Fruit fly (Drosophila melanogaster): ENCODE data around the gene jb.

The jb gene

DNA sequence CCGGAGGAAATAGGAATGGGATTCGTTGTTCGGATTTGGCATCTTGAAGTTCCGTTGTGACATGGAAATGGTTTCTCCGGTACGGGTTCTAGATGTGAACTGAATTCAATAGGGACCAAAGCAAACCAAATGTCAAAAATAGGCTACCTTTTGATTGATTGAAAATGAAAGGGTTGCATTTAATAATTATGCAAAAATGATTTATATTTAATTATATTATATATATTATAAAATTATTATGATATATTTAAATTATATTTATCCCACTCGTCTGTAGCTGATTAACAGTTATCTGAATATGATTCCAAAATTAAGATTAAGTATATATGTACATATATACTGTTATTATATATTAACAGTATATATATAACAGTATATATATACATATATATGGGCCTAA, at the start of gene jb:
Gene jb, minus strand, starts transcription at position 101 of the 400 bp plus-strand sequence.
- TF ChIP-seq CTCF (optimal IDR thresholded peaks at IDR 0.05) (no peak), CG8478 (optimal IDR thresholded peaks at IDR 0.05) (no peak)

DNA sequence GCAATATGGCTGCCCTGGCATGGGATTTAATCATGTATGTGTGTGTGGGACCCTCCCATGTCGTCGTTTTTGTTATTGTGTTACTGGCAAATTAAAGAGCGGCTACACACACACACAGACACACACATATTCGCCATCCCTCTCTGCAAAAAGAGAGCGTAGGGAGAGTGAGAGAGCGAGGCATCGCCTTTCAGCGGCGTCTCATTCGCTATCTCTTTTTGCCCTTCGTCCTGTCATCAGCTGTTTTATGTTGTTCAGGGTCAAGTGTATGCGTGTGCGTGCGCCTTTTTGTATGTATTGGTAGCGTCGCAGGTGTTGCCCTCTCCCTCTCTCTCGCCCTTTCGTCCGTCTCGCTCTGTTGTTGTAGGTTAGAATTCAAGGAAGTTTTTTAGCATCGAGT, 46.3 kb upstream of the jb start:
- TF ChIP-seq CTCF (optimal IDR thresholded peaks at IDR 0.05) (no peak), CG8478 (optimal IDR thresholded peaks at IDR 0.05) (no peak)

DNA sequence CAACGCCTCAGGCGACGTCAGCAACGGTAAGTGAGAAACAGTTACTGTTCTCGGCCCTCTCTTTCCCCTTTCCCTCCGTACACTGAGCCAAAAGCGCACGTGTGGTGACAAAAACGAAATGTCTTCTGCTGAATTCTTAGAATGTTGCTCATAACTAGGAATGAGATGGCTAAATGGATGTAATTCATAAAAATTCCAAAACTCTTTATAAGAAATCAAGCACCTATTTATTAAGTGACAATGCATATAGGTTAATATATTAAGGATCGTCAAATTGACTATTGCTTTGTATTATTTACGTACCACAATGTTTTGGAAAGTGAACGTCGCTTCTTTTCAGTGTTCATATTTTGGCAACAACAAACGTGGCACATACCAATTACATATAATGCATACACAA, 43.9 kb upstream of the jb start:
- TF ChIP-seq CTCF (optimal IDR thresholded peaks at IDR 0.05), result no peak
- TF ChIP-seq CG8478 (optimal IDR thresholded peaks at IDR 0.05), result no peak

DNA sequence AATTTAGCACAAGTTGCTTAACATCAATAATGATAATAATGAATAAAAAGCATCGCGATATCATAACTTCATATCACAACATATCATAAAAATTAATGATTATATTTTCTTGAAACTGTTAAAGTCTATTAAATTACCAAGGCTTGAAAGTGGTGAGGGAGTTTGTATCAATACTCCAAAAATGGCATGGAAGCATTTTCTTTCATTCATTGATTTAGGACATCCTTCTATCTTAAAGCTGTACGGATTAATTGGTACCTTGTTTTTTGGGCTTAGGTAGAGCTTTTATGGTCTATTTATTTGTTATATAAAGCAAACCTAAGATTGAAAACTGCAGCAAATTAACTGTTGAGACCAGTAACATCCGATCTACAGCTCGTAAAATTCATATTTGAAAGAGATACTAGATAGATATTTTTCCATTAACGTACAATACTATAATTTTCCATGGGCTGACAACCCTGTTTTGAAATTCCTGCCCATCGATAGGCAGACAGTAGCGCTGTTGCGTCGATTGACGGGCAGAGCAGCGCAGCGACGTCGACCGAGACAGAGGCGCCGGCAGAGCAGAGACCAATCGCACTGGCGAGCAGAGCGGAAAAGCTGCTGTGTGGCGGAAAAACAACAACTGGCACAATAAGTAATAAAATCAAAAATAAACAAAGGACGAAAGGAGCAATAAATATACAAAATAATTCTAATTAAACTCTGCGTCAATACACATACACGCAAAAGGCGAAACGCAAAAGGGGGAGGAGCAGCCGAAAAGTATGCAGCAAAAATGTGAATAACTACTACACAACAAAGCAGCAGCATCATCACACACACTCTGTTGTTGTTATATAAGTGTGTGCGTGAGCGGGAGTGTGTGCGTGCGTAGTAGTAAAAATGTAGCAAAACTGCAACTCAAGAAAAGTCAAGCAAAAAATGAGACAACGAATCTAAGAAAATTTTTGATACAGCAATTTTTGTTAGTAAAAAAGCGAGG, 43.0 kb upstream of the jb start, which contains the start of gene CG1695:
Gene CG1695, plus strand, starts transcription at position 606 of the 988 bp plus-strand sequence.
- TF ChIP-seq CTCF (optimal IDR thresholded peaks at IDR 0.05) (no peak), CG8478 (optimal IDR thresholded peaks at IDR 0.05) (no peak)

DNA sequence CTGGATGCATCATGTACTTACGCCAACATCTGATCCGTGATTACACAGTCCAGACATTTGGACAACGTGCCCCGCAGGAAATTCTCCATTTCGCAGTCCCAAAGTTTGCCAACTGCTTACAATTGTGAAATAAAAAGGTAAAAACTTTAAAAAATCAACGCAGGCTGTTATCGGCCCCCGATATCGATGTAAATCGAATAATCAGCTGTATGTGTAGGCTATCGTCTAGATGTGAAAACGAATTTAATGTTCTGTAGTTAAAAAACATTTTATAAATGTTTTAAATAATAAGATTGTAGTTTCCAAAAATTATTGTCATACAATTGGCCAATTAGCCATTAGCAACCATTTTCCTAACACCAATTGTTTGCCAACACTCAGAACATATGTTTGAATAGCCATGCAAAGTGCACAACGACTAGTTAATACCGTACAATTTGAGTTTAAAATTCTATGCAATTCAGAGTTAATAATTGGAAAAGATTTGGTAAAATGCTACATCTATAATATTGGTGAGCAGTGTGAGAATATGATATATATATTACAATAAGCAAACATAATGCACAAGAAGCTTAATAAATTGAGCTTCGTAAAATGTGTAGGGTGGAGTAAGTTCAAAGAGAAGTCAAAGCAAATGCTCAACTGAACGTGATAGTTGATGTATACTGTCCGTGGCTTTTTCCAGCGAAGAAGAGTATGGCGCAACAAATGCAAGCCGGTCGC, 39.0 kb upstream of the jb start, which contains the start of the genes CG11710 and mal:
Gene CG11710, minus strand, starts transcription at position 192 of the 723 bp plus-strand sequence.
Gene mal, plus strand, starts transcription at position 194 of the 723 bp plus-strand sequence.
- TF ChIP-seq CTCF (optimal IDR thresholded peaks at IDR 0.05), result no peak
- no peak for TF ChIP-seq CG8478 (optimal IDR thresholded peaks at IDR 0.05)

DNA sequence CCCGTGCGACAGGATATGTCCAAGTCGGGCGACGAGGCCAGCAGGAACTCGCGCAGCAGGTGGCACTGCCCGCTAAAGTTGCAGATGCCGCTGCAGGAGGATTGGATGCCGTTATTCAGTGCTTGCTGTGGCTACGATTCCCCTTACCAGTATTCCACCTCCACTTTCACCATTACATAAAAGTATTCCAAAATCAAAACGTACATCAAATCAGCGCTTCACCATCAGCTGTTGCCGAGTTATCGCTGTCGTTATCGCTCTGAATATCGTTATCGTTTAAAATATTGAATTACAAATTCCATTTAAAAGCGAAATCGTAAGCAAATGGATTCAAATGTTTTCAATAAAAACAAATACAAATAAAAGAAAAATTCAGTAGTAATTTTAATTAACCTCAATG, 36.2 kb upstream of the jb start, which contains the start of gene CG15456:
Gene CG15456, minus strand, starts transcription at position 225 of the 400 bp plus-strand sequence.
- TF ChIP-seq CG8478 (optimal IDR thresholded peaks at IDR 0.05) (no peak), CTCF (optimal IDR thresholded peaks at IDR 0.05) (no peak)

DNA sequence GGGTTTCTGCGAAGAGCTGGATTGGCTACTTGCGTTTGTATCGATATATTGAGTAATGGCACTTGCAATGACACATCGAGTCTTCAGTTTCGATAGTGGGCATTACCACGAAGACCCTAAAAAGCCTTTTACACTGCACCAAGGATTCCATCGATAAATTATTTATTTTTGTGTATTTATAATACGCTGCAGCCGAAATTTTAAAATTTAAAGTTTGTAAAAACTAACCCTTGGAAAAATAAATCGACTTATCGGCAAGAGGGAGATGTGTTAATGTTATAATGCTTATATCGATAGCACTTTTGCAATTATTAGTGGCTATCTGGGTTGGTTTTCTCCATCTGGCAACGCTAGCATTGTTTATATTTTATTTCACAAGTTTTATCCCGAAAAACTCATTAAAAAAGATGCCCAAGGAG, 33.1 kb upstream of the jb start, which contains the start of the genes Pp4-19C and cactin:
Gene Pp4-19C, minus strand, starts transcription at position 256 of the 419 bp plus-strand sequence.
Gene cactin, plus strand, starts transcription at position 323 of the 419 bp plus-strand sequence.
- TF ChIP-seq CG8478 (optimal IDR thresholded peaks at IDR 0.05), result no peak
- TF ChIP-seq CTCF (optimal IDR thresholded peaks at IDR 0.05), result no peak

DNA sequence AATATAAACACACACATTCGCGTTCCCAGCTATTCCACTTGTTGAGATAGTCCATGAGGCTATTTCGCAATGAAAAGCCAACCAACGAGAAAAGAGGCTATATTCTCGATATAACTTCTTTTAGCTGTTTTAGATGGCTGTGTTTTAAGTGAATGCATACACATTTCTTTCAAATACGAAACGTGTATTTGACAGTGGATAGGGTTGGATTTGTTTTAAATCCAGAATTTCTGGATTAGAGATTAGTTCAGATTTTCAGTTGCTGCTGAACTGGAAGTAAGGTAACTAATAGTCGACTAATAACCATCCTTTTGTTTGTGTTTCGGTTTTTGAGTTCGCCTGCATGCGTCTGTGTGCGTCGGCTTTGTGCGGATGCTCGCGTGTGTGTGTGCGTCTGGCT, 32.6 kb upstream of the jb start:
- TF ChIP-seq CTCF (optimal IDR thresholded peaks at IDR 0.05), result no peak
- no peak for TF ChIP-seq CG8478 (optimal IDR thresholded peaks at IDR 0.05)

DNA sequence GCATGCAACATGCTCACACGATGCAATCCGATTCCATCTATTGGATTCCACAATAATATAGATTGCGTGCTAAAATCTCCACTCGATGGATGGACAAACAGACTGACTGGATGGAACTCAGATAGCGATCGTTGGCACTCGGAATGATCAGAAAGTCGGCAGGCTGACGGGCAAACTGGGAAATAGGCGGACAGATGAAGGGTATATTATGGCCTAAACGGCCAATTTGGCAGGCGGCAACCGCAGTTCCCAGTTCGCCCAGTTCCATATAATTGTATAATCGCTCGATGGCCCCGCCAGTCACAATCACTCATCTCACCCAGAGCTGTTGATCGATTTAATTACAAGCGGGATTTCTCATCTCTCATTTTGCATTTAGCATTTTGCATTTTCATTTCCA, 28.7 kb upstream of the jb start, which contains the start of gene Obp19d:
Gene Obp19d, plus strand, starts transcription at position 301 of the 400 bp plus-strand sequence.
- TF ChIP-seq CTCF (optimal IDR thresholded peaks at IDR 0.05) (no peak), CG8478 (optimal IDR thresholded peaks at IDR 0.05) (no peak)

DNA sequence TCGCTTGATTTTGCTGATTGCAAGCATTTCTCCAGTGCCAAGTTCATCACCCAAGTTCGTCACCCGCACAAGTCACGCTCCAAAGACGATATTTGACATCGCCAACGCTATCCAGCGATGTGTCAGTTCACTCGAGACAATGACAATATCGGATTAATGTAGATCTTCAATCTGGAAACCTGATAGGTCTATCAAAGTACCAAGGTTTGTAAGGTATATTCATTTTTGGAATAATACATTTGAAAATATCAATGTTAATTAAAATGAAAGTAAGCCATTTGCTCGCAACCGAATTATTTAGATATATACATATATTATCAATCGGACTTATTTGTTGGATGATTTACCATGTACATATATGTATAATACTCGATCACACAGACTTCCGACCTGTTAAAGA, 28.3 kb upstream of the jb start, which contains the start of gene Obp19c:
Gene Obp19c, minus strand, starts transcription at position 101 of the 400 bp plus-strand sequence.
- TF ChIP-seq CTCF (optimal IDR thresholded peaks at IDR 0.05) (no peak), CG8478 (optimal IDR thresholded peaks at IDR 0.05) (no peak)

DNA sequence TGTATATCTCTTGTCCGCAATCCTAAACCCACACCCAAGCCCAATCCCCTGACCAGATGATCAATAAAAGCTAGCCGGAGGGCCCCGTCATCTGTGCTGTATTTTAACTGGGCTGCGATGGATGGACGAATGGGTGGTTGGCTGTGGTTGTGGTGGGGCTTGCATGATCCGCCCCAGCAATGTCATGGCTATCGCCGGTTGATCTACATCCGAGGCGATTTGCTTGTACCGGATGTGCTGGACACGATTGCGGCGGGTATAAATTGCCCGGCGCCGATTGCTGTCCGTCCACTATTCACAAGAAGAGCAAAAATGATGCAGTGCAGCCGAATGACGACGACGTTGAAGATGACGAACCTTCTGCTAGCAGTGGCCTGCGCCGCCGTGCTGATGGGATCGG, 25.8 kb upstream of the jb start, which contains the start of gene Obp19b:
Gene Obp19b, plus strand, starts transcription at position 301 of the 400 bp plus-strand sequence.
- no peak for TF ChIP-seq CG8478 (optimal IDR thresholded peaks at IDR 0.05)
- no peak for TF ChIP-seq CTCF (optimal IDR thresholded peaks at IDR 0.05)

DNA sequence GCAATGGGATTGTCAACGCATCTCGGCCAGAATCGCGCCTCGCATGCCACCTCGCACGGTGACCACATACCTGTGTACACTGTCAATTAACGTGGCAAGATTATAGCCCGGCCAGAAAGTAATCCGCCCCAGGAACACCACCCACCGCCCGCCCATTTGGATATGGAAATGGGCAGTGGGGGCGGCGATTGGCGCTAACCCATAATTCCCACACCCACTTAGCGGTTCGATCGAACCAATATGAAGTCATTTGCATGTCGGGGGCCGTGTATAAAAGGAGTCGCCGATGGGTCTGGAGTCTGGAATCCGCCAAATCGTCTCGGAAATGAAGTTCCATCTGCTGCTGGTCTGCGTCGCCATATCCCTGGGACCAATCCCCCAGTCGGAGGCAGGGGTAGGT, 24.8 kb upstream of the jb start, which contains the start of gene Obp19a:
Gene Obp19a, plus strand, starts transcription at position 301 of the 400 bp plus-strand sequence.
- TF ChIP-seq CTCF (optimal IDR thresholded peaks at IDR 0.05) (no peak), CG8478 (optimal IDR thresholded peaks at IDR 0.05) (no peak)

DNA sequence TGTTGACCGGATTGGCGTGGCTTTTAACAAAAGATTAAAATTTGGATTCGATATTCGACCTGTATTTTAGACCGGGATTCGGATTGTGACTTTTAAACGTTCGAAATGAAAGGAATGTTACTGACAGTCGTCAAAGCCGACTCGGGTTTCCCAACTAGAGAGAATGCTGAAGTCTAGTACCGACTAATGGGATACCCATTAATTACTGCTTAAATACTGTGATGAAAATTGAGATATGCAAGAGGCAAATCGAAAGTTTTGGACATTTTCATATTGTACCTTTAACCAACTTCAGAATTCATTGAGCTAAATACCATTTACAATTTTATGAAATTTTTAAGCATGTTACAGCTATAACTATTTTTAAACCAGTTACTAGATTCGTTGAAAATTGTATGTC, 23.5 kb upstream of the jb start, which contains the start of gene CG15458:
Gene CG15458, minus strand, starts transcription at position 101 of the 400 bp plus-strand sequence.
- no peak for TF ChIP-seq CTCF (optimal IDR thresholded peaks at IDR 0.05)
- no peak for TF ChIP-seq CG8478 (optimal IDR thresholded peaks at IDR 0.05)

DNA sequence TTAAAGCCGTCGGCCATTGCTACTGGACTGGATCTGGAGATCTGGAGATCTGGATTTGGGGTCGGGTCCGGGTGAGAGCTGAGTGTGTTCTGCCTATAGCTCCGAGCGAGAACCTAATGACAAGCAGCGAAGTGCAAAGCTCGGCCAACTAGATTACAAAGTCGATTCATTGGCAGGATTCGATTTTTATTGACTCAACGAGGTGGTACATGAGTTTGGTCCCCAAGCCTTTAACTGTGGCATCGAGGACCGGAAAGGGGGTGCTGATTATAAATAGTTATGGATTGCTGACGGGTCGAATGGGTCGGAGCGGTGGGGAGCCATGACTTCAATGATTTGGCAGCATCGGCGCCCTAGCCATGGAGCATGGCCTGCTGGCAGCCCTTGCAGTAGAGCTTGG, 22.9 kb upstream of the jb start, which contains the start of gene CG15459:
Gene CG15459, minus strand, starts transcription at position 101 of the 400 bp plus-strand sequence.
- TF ChIP-seq CTCF (optimal IDR thresholded peaks at IDR 0.05), result no peak
- TF ChIP-seq CG8478 (optimal IDR thresholded peaks at IDR 0.05), result no peak

Data from S2 (cell line).